Worm (Caenorhabditis elegans): Measurements from ENCODE around the gene tsp-11.

tsp-11 gene

ce11 chrX:9150269-9150744 is 12.7 kb upstream of the tsp-11 start, which contains the start of gene tmbi-4:
Gene tmbi-4 (plus strand): TSS chrX:9150694.
- TF ChIP-seq aptf-3 (GFP tag; IDR thresholded peaks at IDR 0.05) (no peak), snpc-1.1 (tag; optimal IDR thresholded peaks at IDR 0.05; ENCODE audit: insufficient read depth) (no peak), B0336.3 (GFP tag; IDR thresholded peaks at IDR 0.05) (no peak), Y95B8A.8 (GFP tag; IDR thresholded peaks at IDR 0.05) (no peak), F57C9.4 (tag; optimal IDR thresholded peaks at IDR 0.05) (no peak), ama-1 (optimal IDR thresholded peaks at IDR 0.05) (no peak), ama-1 (GFP tag; optimal IDR thresholded peaks at IDR 0.05) (no peak), nfyb-1 (GFP tag; IDR thresholded peaks at IDR 0.05) (no peak), K12H6.12 (tag; optimal IDR thresholded peaks at IDR 0.05) (peak; percentile 8), ceh-40 (GFP tag; IDR thresholded peaks at IDR 0.05) (no peak), sdz-38 (tag; optimal IDR thresholded peaks at IDR 0.05) (no peak), mxl-1 (tag; optimal IDR thresholded peaks at IDR 0.05) (no peak), T26A5.8 (tag; optimal IDR thresholded peaks at IDR 0.05) (no peak), snpc-1.3 (tag; optimal IDR thresholded peaks at IDR 0.05; ENCODE audit: insufficient read depth) (no peak), let-607 (tag; optimal IDR thresholded peaks at IDR 0.05) (peak in 1 of 2 experiments; percentile 57), sea-2 (GFP tag; IDR thresholded peaks at IDR 0.05) (no peak), snpc-3.4 (tag; optimal IDR thresholded peaks at IDR 0.05) (no peak), madf-8 (GFP tag; conservative IDR thresholded peaks at IDR 0.05) (no peak), Y67H2A.10 (GFP tag; conservative IDR thresholded peaks at IDR 0.05) (no peak), hmg-1.2 (GFP tag; IDR thresholded peaks at IDR 0.05) (peak; percentile 83), attf-5 (GFP tag; optimal IDR thresholded peaks at IDR 0.05) (peak; percentile 33), K11D2.4 (GFP tag; IDR thresholded peaks at IDR 0.05) (0 out of 2 replicates have a peak, but pooled peaks have one; percentile 31), lsy-27 (tag; optimal IDR thresholded peaks at IDR 0.05; ENCODE audit: borderline replicate concordance, insufficient read depth) (no peak), sptf-2 (GFP tag; optimal IDR thresholded peaks at IDR 0.05) (no peak), hmg-20 (GFP tag; IDR thresholded peaks at IDR 0.05) (no peak), madf-3 (GFP tag; IDR thresholded peaks at IDR 0.05) (no peak), mcd-1 (GFP tag; IDR thresholded peaks at IDR 0.05) (peak; percentile 69), Y79H2A.3 (GFP tag; conservative IDR thresholded peaks at IDR 0.05) (no peak), rec-8 (tag; optimal IDR thresholded peaks at IDR 0.05) (no peak), unc-62 (GFP tag; optimal IDR thresholded peaks at IDR 0.05) (peak; percentile 15), let-526 (GFP tag; IDR thresholded peaks at IDR 0.05) (no peak), cebp-1 (GFP tag; IDR thresholded peaks at IDR 0.05) (no peak), cebp-1 (tag; optimal IDR thresholded peaks at IDR 0.05) (peak; percentile 52), nhr-80 (tag; optimal IDR thresholded peaks at IDR 0.05) (peak; percentile 56), egl-44 (GFP tag; IDR thresholded peaks at IDR 0.05) (no peak), pha-4 (tag; optimal IDR thresholded peaks at IDR 0.05) (no peak), T07F8.4 (tag; optimal IDR thresholded peaks at IDR 0.05) (no peak), mes-4 (tag; optimal IDR thresholded peaks at IDR 0.05) (no peak), lin-40 (tag; optimal IDR thresholded peaks at IDR 0.05) (peak; percentile 53), pbrm-1 (GFP tag; IDR thresholded peaks at IDR 0.05) (no peak)

- TF ChIP-seq ztf-25 (GFP tag; IDR thresholded peaks at IDR 0.05) (no peak), chd-7 (tag; optimal IDR thresholded peaks at IDR 0.05) (no peak), attf-3 (GFP tag; conservative IDR thresholded peaks at IDR 0.05) (no peak), snpc-1.1 (tag; optimal IDR thresholded peaks at IDR 0.05; ENCODE audit: insufficient read depth) (no peak), unc-62 (GFP tag; optimal IDR thresholded peaks at IDR 0.05) (no peak)
Measured at ce11 chrX:9154216-9154615, 8.7 kb upstream of the tsp-11 start, which contains the start of gene B0563.7. Gene B0563.7 (minus strand): TSS chrX:9154316.

Measured in whole organism, young adult.